Worm (Caenorhabditis elegans): ENCODE measurements around the gene col-2.

DNA sequence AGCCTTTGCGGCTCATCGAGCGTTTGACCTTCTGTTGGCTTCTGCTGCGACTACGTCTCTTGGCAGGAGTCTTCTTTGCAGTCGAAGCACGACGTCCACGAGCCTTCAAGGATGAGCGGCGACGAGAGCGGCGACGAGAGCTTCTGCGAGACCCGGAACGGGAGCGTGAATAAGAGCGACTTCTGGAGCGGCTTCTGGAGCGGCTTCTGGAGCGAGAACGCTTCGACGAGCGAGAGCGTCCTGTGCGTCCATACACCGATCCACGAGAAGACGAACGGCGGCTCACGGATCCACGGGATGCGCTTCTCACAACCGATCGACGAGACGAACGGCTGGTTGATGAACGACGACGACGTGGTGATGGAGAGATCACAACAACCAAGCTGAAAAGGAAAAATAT lies 25.6 kb upstream of the col-2 start:
- TF ChIP-seq snpc-4 (tag; optimal IDR thresholded peaks at IDR 0.05) (no peak), elt-3 (tag; optimal IDR thresholded peaks at IDR 0.05) (no peak), unc-62 (GFP tag; optimal IDR thresholded peaks at IDR 0.05) (no peak), ztf-11 (tag; optimal IDR thresholded peaks at IDR 0.05) (no peak), nhr-2 (tag; optimal IDR thresholded peaks at IDR 0.05) (no peak), nhr-12 (tag; optimal IDR thresholded peaks at IDR 0.05) (no peak), nhr-237 (tag; optimal IDR thresholded peaks at IDR 0.05) (no peak), ces-1 (GFP tag; optimal IDR thresholded peaks at IDR 0.05) (no peak), mab-5 (tag; optimal IDR thresholded peaks at IDR 0.05) (no peak), mls-2 (tag; optimal IDR thresholded peaks at IDR 0.05) (no peak), pha-4 (tag; optimal IDR thresholded peaks at IDR 0.05) (no peak)

Measured in whole organism, mixed stage, embryonic.